Worm (Caenorhabditis elegans): ENCODE results near the gene atz-1.

atz-1 gene

ce11 chrIV:12361392-12362092, 14.4 kb downstream of the atz-1 start, which contains the start of the genes ccr-4 and ZC518.8:
Gene ccr-4 (plus strand): TSS chrIV:12361542.
Gene ZC518.8 (minus strand): TSS chrIV:12361908.
- no peak for TF ChIP-seq tbx-2 (tag; optimal IDR thresholded peaks at IDR 0.05)
- TF ChIP-seq pha-4 (tag; optimal IDR thresholded peaks at IDR 0.05): peak; percentile 7
- TF ChIP-seq snpc-4 (tag; optimal IDR thresholded peaks at IDR 0.05): peak; percentile 3
- TF ChIP-seq zag-1 (tag; optimal IDR thresholded peaks at IDR 0.05): no peak
- TF ChIP-seq ama-1 (optimal IDR thresholded peaks at IDR 0.05): peak; percentile 28
- peak; percentile 82 for TF ChIP-seq nfya-1 (tag; optimal IDR thresholded peaks at IDR 0.05; ENCODE audit: insufficient read depth)
- no peak for TF ChIP-seq nhr-28 (tag; optimal IDR thresholded peaks at IDR 0.05)
- TF ChIP-seq fos-1 (tag; optimal IDR thresholded peaks at IDR 0.05): no peak
- TF ChIP-seq nhr-77 (tag; optimal IDR thresholded peaks at IDR 0.05): no peak
- TF ChIP-seq nhr-67 (tag; optimal IDR thresholded peaks at IDR 0.05): no peak
- peak; percentile 41 for TF ChIP-seq lin-15B (tag; optimal IDR thresholded peaks at IDR 0.05)
- peak; percentile 22 for TF ChIP-seq elt-2 (tag; optimal IDR thresholded peaks at IDR 0.05)

- TF ChIP-seq lin-15B (tag; optimal IDR thresholded peaks at IDR 0.05) (no peak), fkh-10 (GFP tag; optimal IDR thresholded peaks at IDR 0.05) (no peak), nhr-11 (tag; optimal IDR thresholded peaks at IDR 0.05) (no peak), nhr-12 (tag; optimal IDR thresholded peaks at IDR 0.05) (no peak), jun-1 (tag; optimal IDR thresholded peaks at IDR 0.05) (no peak), hmg-11 (tag; optimal IDR thresholded peaks at IDR 0.05) (no peak), mdl-1 (tag; optimal IDR thresholded peaks at IDR 0.05) (no peak), fkh-2 (tag; optimal IDR thresholded peaks at IDR 0.05) (no peak), nhr-25 (tag; optimal IDR thresholded peaks at IDR 0.05) (no peak), nhr-67 (tag; optimal IDR thresholded peaks at IDR 0.05) (no peak)
These were observed 15.2 kb downstream of the atz-1 start, which contains the start of gene sec-24.2 for ce11 chrIV:12360742-12361195. Gene sec-24.2 (minus strand): TSS chrIV:12360792.

ce11 chrIV:12359979-12360378, 15.9 kb downstream of the atz-1 start:
- no peak for TF ChIP-seq nhr-23 (tag; optimal IDR thresholded peaks at IDR 0.05)
- no peak for TF ChIP-seq ztf-11 (tag; optimal IDR thresholded peaks at IDR 0.05)
- TF ChIP-seq nfya-1 (tag; optimal IDR thresholded peaks at IDR 0.05; ENCODE audit: insufficient read depth): no peak
- TF ChIP-seq zag-1 (tag; optimal IDR thresholded peaks at IDR 0.05): no peak
- TF ChIP-seq unc-39 (tag; optimal IDR thresholded peaks at IDR 0.05): no peak
- TF ChIP-seq unc-62 (GFP tag; optimal IDR thresholded peaks at IDR 0.05): no peak
- no peak for TF ChIP-seq snpc-4 (tag; optimal IDR thresholded peaks at IDR 0.05)
- no peak for TF ChIP-seq lsy-12 (tag; optimal IDR thresholded peaks at IDR 0.05)
- no peak for TF ChIP-seq elt-3 (tag; optimal IDR thresholded peaks at IDR 0.05)
- no peak for TF ChIP-seq nhr-76 (tag; optimal IDR thresholded peaks at IDR 0.05)

ce11 chrIV:12350235-12350634, 25.7 kb downstream of the atz-1 start:
- TF ChIP-seq fkh-10 (GFP tag; optimal IDR thresholded peaks at IDR 0.05): peak; percentile 88
- no peak for TF ChIP-seq nhr-77 (tag; optimal IDR thresholded peaks at IDR 0.05)

ce11 chrIV:12349639-12350038, 26.3 kb downstream of the atz-1 start, which contains the start of gene best-22:
Gene best-22 (plus strand): TSS chrIV:12349939.
- TF ChIP-seq sea-2 (GFP tag; optimal IDR thresholded peaks at IDR 0.05) (no peak), hmg-11 (tag; optimal IDR thresholded peaks at IDR 0.05) (no peak), fkh-10 (GFP tag; optimal IDR thresholded peaks at IDR 0.05) (no peak), mml-1 (tag; optimal IDR thresholded peaks at IDR 0.05) (no peak), elt-2 (tag; optimal IDR thresholded peaks at IDR 0.05) (no peak), nhr-28 (tag; optimal IDR thresholded peaks at IDR 0.05) (no peak), eor-1 (tag; optimal IDR thresholded peaks at IDR 0.05) (no peak), nhr-67 (tag; optimal IDR thresholded peaks at IDR 0.05) (no peak), elt-1 (tag; optimal IDR thresholded peaks at IDR 0.05) (no peak), tbx-2 (tag; optimal IDR thresholded peaks at IDR 0.05) (no peak), ceh-82 (tag; optimal IDR thresholded peaks at IDR 0.05) (no peak), nhr-77 (tag; optimal IDR thresholded peaks at IDR 0.05) (no peak), fos-1 (tag; optimal IDR thresholded peaks at IDR 0.05) (no peak), pha-4 (tag; optimal IDR thresholded peaks at IDR 0.05) (no peak), nfya-1 (tag; optimal IDR thresholded peaks at IDR 0.05; ENCODE audit: insufficient read depth) (no peak), skn-1 (tag; optimal IDR thresholded peaks at IDR 0.05) (no peak), egl-27 (tag; optimal IDR thresholded peaks at IDR 0.05) (no peak)

Data from whole organism, L3 larva.